Worm (Caenorhabditis elegans): ENCODE results near the gene R05G9.5.
A peak's percentile ranks its signal among the peaks of the same experiment; 100 is the strongest.

R05G9.5 gene

ce11 chrII:6531527-6531926 lies 31.5 kb upstream of the R05G9.5 start, which contains the start of gene abch-1:
Gene abch-1, minus strand, starts transcription at chrII:6531627.
- TF ChIP-seq nhr-23 (tag; optimal IDR thresholded peaks at IDR 0.05) (no peak), gmeb-1 (tag; optimal IDR thresholded peaks at IDR 0.05) (no peak), nhr-129 (tag; optimal IDR thresholded peaks at IDR 0.05) (no peak), ceh-82 (tag; optimal IDR thresholded peaks at IDR 0.05) (no peak), nhr-10 (tag; optimal IDR thresholded peaks at IDR 0.05) (no peak), sma-9 (GFP tag; optimal IDR thresholded peaks at IDR 0.05) (no peak), sma-9 (tag; optimal IDR thresholded peaks at IDR 0.05) (no peak), alr-1 (tag; optimal IDR thresholded peaks at IDR 0.05) (no peak), zag-1 (tag; optimal IDR thresholded peaks at IDR 0.05) (no peak), lsy-2 (tag; optimal IDR thresholded peaks at IDR 0.05) (no peak), lin-39 (tag; optimal IDR thresholded peaks at IDR 0.05) (no peak), sem-4 (tag; optimal IDR thresholded peaks at IDR 0.05) (no peak), peb-1 (tag; optimal IDR thresholded peaks at IDR 0.05) (no peak), nhr-237 (tag; optimal IDR thresholded peaks at IDR 0.05) (no peak), F13H6.1 (tag; optimal IDR thresholded peaks at IDR 0.05) (no peak), Y55F3AM.14 (GFP tag; optimal IDR thresholded peaks at IDR 0.05) (no peak), ama-1 (optimal IDR thresholded peaks at IDR 0.05) (no peak), ztf-1 (GFP tag; conservative IDR thresholded peaks at IDR 0.05) (no peak)

ce11 chrII:6528629-6529028 lies 28.6 kb upstream of the R05G9.5 start, which contains the start of gene C56E6.4:
Gene C56E6.4, minus strand, starts transcription at chrII:6528729.
- TF ChIP-seq ztf-4 (tag; optimal IDR thresholded peaks at IDR 0.05), result no peak
- TF ChIP-seq nhr-77 (tag; optimal IDR thresholded peaks at IDR 0.05), result no peak
- no peak for TF ChIP-seq nhr-11 (tag; optimal IDR thresholded peaks at IDR 0.05)
- no peak for TF ChIP-seq sma-9 (GFP tag; optimal IDR thresholded peaks at IDR 0.05)
- no peak for TF ChIP-seq sma-9 (tag; optimal IDR thresholded peaks at IDR 0.05)
- no peak for TF ChIP-seq aly-2 (tag; optimal IDR thresholded peaks at IDR 0.05)
- no peak for TF ChIP-seq nhr-25 (tag; optimal IDR thresholded peaks at IDR 0.05)
- TF ChIP-seq F13H6.1 (tag; optimal IDR thresholded peaks at IDR 0.05), result no peak
- TF ChIP-seq egl-27 (tag; optimal IDR thresholded peaks at IDR 0.05), result no peak
- TF ChIP-seq R02D3.7 (tag; optimal IDR thresholded peaks at IDR 0.05), result no peak
- TF ChIP-seq unc-55 (GFP tag; optimal IDR thresholded peaks at IDR 0.05), result no peak
- TF ChIP-seq ztf-11 (tag; optimal IDR thresholded peaks at IDR 0.05), result no peak
- no peak for TF ChIP-seq skn-1 (tag; optimal IDR thresholded peaks at IDR 0.05)
- TF ChIP-seq nhr-237 (tag; optimal IDR thresholded peaks at IDR 0.05), result no peak

ce11 chrII:6526136-6526684 lies 26.1 kb upstream of the R05G9.5 start:
- TF ChIP-seq ztf-4 (tag; optimal IDR thresholded peaks at IDR 0.05), result no peak
- no peak for TF ChIP-seq ztf-11 (tag; optimal IDR thresholded peaks at IDR 0.05)
- no peak for TF ChIP-seq ceh-16 (tag; optimal IDR thresholded peaks at IDR 0.05)
- no peak for TF ChIP-seq mdl-1 (tag; optimal IDR thresholded peaks at IDR 0.05)
- TF ChIP-seq gmeb-1 (tag; optimal IDR thresholded peaks at IDR 0.05), result no peak
- TF ChIP-seq elt-3 (tag; optimal IDR thresholded peaks at IDR 0.05), result no peak
- TF ChIP-seq nhr-25 (tag; optimal IDR thresholded peaks at IDR 0.05), result no peak
- TF ChIP-seq mbf-1 (tag; optimal IDR thresholded peaks at IDR 0.05), result no peak
- TF ChIP-seq nhr-21 (tag; optimal IDR thresholded peaks at IDR 0.05), result no peak

ce11 chrII:6524501-6524977 lies 24.5 kb upstream of the R05G9.5 start, which contains the start of gene C56E6.2:
Gene C56E6.2, plus strand, starts transcription at chrII:6524927.
- TF ChIP-seq Y55F3AM.14 (GFP tag; optimal IDR thresholded peaks at IDR 0.05) (no peak), fos-1 (tag; optimal IDR thresholded peaks at IDR 0.05) (peak; percentile 16)

- TF ChIP-seq unc-62 (GFP tag; optimal IDR thresholded peaks at IDR 0.05) (no peak), nhr-11 (tag; optimal IDR thresholded peaks at IDR 0.05) (no peak), ama-1 (optimal IDR thresholded peaks at IDR 0.05) (no peak), nhr-10 (tag; optimal IDR thresholded peaks at IDR 0.05) (no peak), sma-3 (GFP tag; optimal IDR thresholded peaks at IDR 0.05) (no peak), unc-55 (GFP tag; optimal IDR thresholded peaks at IDR 0.05) (no peak), lin-11 (tag; optimal IDR thresholded peaks at IDR 0.05) (no peak), nhr-23 (tag; optimal IDR thresholded peaks at IDR 0.05) (no peak), mdl-1 (tag; optimal IDR thresholded peaks at IDR 0.05) (no peak)
These were observed 23.9 kb upstream of the R05G9.5 start for ce11 chrII:6523940-6524339.
